Fruit fly (Drosophila melanogaster): ENCODE data around the gene Mks1.

Mks1 gene

dm6 chrX:12469172-12469571 lies 27.2 kb downstream of the Mks1 start:
- TF ChIP-seq N (GFP tag; optimal IDR thresholded peaks at IDR 0.05) (no peak), Dfd (GFP tag; optimal IDR thresholded peaks at IDR 0.05) (no peak), GATAd (GFP tag; optimal IDR thresholded peaks at IDR 0.05) (no peak), CG9705 (GFP tag; optimal IDR thresholded peaks at IDR 0.05) (no peak), CG32264 (GFP tag; optimal IDR thresholded peaks at IDR 0.05) (no peak), Hnf4 (GFP tag; optimal IDR thresholded peaks at IDR 0.05) (no peak)

dm6 chrX:12467241-12467597 lies 29.2 kb downstream of the Mks1 start:
- TF ChIP-seq tai (GFP tag; optimal IDR thresholded peaks at IDR 0.05) (no peak), brk (GFP tag; optimal IDR thresholded peaks at IDR 0.05) (no peak), br (GFP tag; optimal IDR thresholded peaks at IDR 0.05) (no peak), CG32264 (GFP tag; optimal IDR thresholded peaks at IDR 0.05) (no peak), foxo (GFP tag; optimal IDR thresholded peaks at IDR 0.05) (no peak), woc (GFP tag; optimal IDR thresholded peaks at IDR 0.05) (no peak), fru (GFP tag; optimal IDR thresholded peaks at IDR 0.05) (no peak), pan (optimal IDR thresholded peaks at IDR 0.05) (no peak), sv (GFP tag; optimal IDR thresholded peaks at IDR 0.05) (no peak)

dm6 chrX:12466541-12467240 lies 29.7 kb downstream of the Mks1 start:
- no peak for TF ChIP-seq GATAd (GFP tag; optimal IDR thresholded peaks at IDR 0.05)
- no peak for TF ChIP-seq dmrt93B (GFP tag; optimal IDR thresholded peaks at IDR 0.05)
- peak in 1 of 2 experiments; percentile 13 for TF ChIP-seq foxo (GFP tag; optimal IDR thresholded peaks at IDR 0.05)
- peak; percentile 0 for TF ChIP-seq ey (GFP tag; optimal IDR thresholded peaks at IDR 0.05)

- TF ChIP-seq sage (GFP tag; optimal IDR thresholded peaks at IDR 0.05) (no peak), h (GFP tag; optimal IDR thresholded peaks at IDR 0.05) (no peak), fru (GFP tag; optimal IDR thresholded peaks at IDR 0.05) (no peak), woc (GFP tag; optimal IDR thresholded peaks at IDR 0.05) (no peak), Mio (GFP tag; optimal IDR thresholded peaks at IDR 0.05) (no peak), pan (optimal IDR thresholded peaks at IDR 0.05) (no peak), dl (GFP tag; optimal IDR thresholded peaks at IDR 0.05; ENCODE audit: insufficient read depth in 1 of 2, partially characterized antibody in 2 of 2) (no peak), dmrt93B (GFP tag; optimal IDR thresholded peaks at IDR 0.05) (no peak), ey (GFP tag; optimal IDR thresholded peaks at IDR 0.05) (no peak), CG32264 (GFP tag; optimal IDR thresholded peaks at IDR 0.05) (no peak), dsf (GFP tag; optimal IDR thresholded peaks at IDR 0.05; ENCODE audit: borderline replicate concordance) (no peak), jim (GFP tag; optimal IDR thresholded peaks at IDR 0.05) (no peak), Dfd (GFP tag; optimal IDR thresholded peaks at IDR 0.05) (no peak), HLH106 (tag; optimal IDR thresholded peaks at IDR 0.05) (no peak), tai (GFP tag; optimal IDR thresholded peaks at IDR 0.05) (no peak)
These were observed 31.1 kb downstream of the Mks1 start for dm6 chrX:12465316-12465715.

dm6 chrX:12463560-12463959 lies 32.8 kb downstream of the Mks1 start:
- no peak for TF ChIP-seq tai (GFP tag; optimal IDR thresholded peaks at IDR 0.05)
- TF ChIP-seq jim (GFP tag; optimal IDR thresholded peaks at IDR 0.05) = no peak
- TF ChIP-seq Hr83 (GFP tag; optimal IDR thresholded peaks at IDR 0.05; ENCODE audit: poor library complexity, severe bottlenecking) = no peak
- TF ChIP-seq Jra (GFP tag; optimal IDR thresholded peaks at IDR 0.05) = no peak
- no peak for TF ChIP-seq sage (GFP tag; optimal IDR thresholded peaks at IDR 0.05)
- no peak for TF ChIP-seq GATAd (GFP tag; optimal IDR thresholded peaks at IDR 0.05)
- no peak for TF ChIP-seq dsf (GFP tag; optimal IDR thresholded peaks at IDR 0.05; ENCODE audit: borderline replicate concordance)
- TF ChIP-seq N (GFP tag; optimal IDR thresholded peaks at IDR 0.05) = no peak
- TF ChIP-seq Mio (GFP tag; optimal IDR thresholded peaks at IDR 0.05) = no peak
- TF ChIP-seq sv (GFP tag; optimal IDR thresholded peaks at IDR 0.05) = no peak
- no peak for TF ChIP-seq CrebA (GFP tag; optimal IDR thresholded peaks at IDR 0.05; ENCODE audit: borderline replicate concordance)
- TF ChIP-seq rgr (GFP tag; optimal IDR thresholded peaks at IDR 0.05) = no peak
- TF ChIP-seq Dif (GFP tag; optimal IDR thresholded peaks at IDR 0.05; ENCODE audit: partially characterized antibody) = no peak
- TF ChIP-seq fru (GFP tag; optimal IDR thresholded peaks at IDR 0.05) = no peak
- no peak for TF ChIP-seq lola (GFP tag; optimal IDR thresholded peaks at IDR 0.05)
- no peak for TF ChIP-seq Sp1 (GFP tag; optimal IDR thresholded peaks at IDR 0.05)
- TF ChIP-seq usp (GFP tag; optimal IDR thresholded peaks at IDR 0.05) = no peak
- TF ChIP-seq HLH106 (tag; optimal IDR thresholded peaks at IDR 0.05) = no peak
